Fruit fly (Drosophila melanogaster): Measurements from ENCODE around the gene Ada3.

- no peak for TF ChIP-seq EcR (GFP tag; optimal IDR thresholded peaks at IDR 0.05)
- TF ChIP-seq CG8478 (optimal IDR thresholded peaks at IDR 0.05) = no peak
These were observed 14.6 kb downstream of the Ada3 start for dm6 chrX:18100146-18100669.
